Fruit fly (Drosophila melanogaster) whole organism, embryonic: ENCODE results near the gene CG32712.

Experiments used
- Abd-B ChIP-seq: fragments of 200-800 bp; sonication (Bioruptor generic); optimal IDR thresholded peaks from 2 replicates; lab custom pipeline; 2018; ENCODE audit warnings: missing biosample characterization, mild to moderate bottlenecking, missing genetic modification characterization, moderate library complexity
- Adf1 ChIP-seq: fragments of 200-800 bp; sonication (Bioruptor generic); IDR thresholded peaks from 2 replicates; pipeline ENCODE4 v1.3.6; 2022; ENCODE audit warnings: missing biosample characterization, missing genetic modification characterization
- CG11695 ChIP-seq: fragments of 200-800 bp; sonication (Bioruptor generic); IDR thresholded peaks from 3 replicates; pipeline ENCODE4 v1.3.6; 2022; ENCODE audit warnings: missing biosample characterization, missing genetic modification characterization
- CG12744 ChIP-seq: fragments of 200-800 bp; sonication (Bioruptor generic); optimal IDR thresholded peaks from 2 replicates; lab custom pipeline; 2016; ENCODE audit warnings: missing biosample characterization, missing genetic modification characterization
- CG13287 ChIP-seq: fragments of 200-800 bp; sonication (Bioruptor generic); IDR thresholded peaks from 2 replicates; pipeline ENCODE4 v1.3.6; 2022; ENCODE audit warnings: missing biosample characterization, missing genetic modification characterization; ENCODE audit not compliant: partially characterized antibody
- CG16863 ChIP-seq: fragments of 200-800 bp; sonication (Bioruptor generic); optimal IDR thresholded peaks from 3 replicates; lab custom pipeline; 2016; ENCODE audit warnings: missing biosample characterization, missing genetic modification characterization
- CG17186 ChIP-seq: fragments of 200-800 bp; sonication (Bioruptor generic); optimal IDR thresholded peaks from 3 replicates; lab custom pipeline; 2017; ENCODE audit warnings: missing biosample characterization, missing genetic modification reagents, missing genetic modification characterization
- CG17385 ChIP-seq: fragments of 200-800 bp; sonication (Bioruptor generic); optimal IDR thresholded peaks from 3 replicates; lab custom pipeline; 2018; ENCODE audit warnings: missing biosample characterization, mild to moderate bottlenecking, missing genetic modification characterization
- CG30403 ChIP-seq: fragments of 200-800 bp; sonication (Bioruptor generic); optimal IDR thresholded peaks from 3 replicates; lab custom pipeline; 2016; ENCODE audit warnings: missing biosample characterization, missing genetic modification characterization
- CG31441 ChIP-seq: fragments of 200-800 bp; sonication (Bioruptor generic); IDR thresholded peaks from 2 replicates; pipeline ENCODE4 v1.3.6; 2022; ENCODE audit warnings: missing biosample characterization, missing genetic modification characterization
- CG3163 ChIP-seq: fragments of 200-800 bp; sonication (Bioruptor generic); optimal IDR thresholded peaks from 3 replicates; lab custom pipeline; 2016; ENCODE audit warnings: missing biosample characterization, missing genetic modification characterization
- CG32532 ChIP-seq: fragments of 200-800 bp; sonication (Bioruptor generic); IDR thresholded peaks from 2 replicates; pipeline ENCODE4 v1.3.6; 2022; ENCODE audit warnings: missing biosample characterization, missing genetic modification characterization
- CG6175 ChIP-seq: fragments of 200-800 bp; sonication (Bioruptor generic); IDR thresholded peaks from 3 replicates; pipeline ENCODE4 v1.3.6; 2022; ENCODE audit warnings: missing biosample characterization, missing genetic modification characterization
- CG6683 ChIP-seq: fragments of 200-800 bp; sonication (Bioruptor generic); optimal IDR thresholded peaks from 2 replicates; lab custom pipeline; 2017; ENCODE audit warnings: missing biosample characterization, mild to moderate bottlenecking, missing genetic modification characterization, missing genetic modification reagents
- CG8290 ChIP-seq, 3 experiments: fragments of 200-800 bp; sonication (Bioruptor generic); optimal IDR thresholded peaks; 2 replicates each; lab custom pipeline; 2016 to 2019; ENCODE audit warnings: missing biosample characterization in 3 of 3, missing genetic modification characterization in 3 of 3, mild to moderate bottlenecking in 2 of 3, moderate library complexity in 1 of 3
- CG8765 ChIP-seq: fragments of 200-800 bp; sonication (Bioruptor generic); IDR thresholded peaks from 2 replicates; pipeline ENCODE4 v1.3.6; 2022; ENCODE audit warnings: missing biosample characterization, missing genetic modification characterization
- CG9215 ChIP-seq: fragments of 200-800 bp; sonication (Bioruptor generic); IDR thresholded peaks from 2 replicates; pipeline ENCODE4 v1.3.6; 2022; ENCODE audit warnings: missing biosample characterization, missing genetic modification characterization
- CoRest ChIP-seq: fragments of 200-800 bp; sonication (Bioruptor generic); optimal IDR thresholded peaks from 3 replicates; lab custom pipeline; 2018; ENCODE audit warnings: missing biosample characterization, mild to moderate bottlenecking, missing genetic modification characterization, moderate library complexity
- CrebB ChIP-seq: fragments of 200-800 bp; sonication (Bioruptor generic); optimal IDR thresholded peaks from 3 replicates; lab custom pipeline; 2018; ENCODE audit warnings: missing biosample characterization, mild to moderate bottlenecking, missing genetic modification characterization
- Dip2 ChIP-seq: fragments of 200-800 bp; sonication (Bioruptor generic); IDR thresholded peaks from 2 replicates; pipeline ENCODE4 v1.3.6; 2022; ENCODE audit warnings: missing biosample characterization, missing genetic modification characterization
- Dip3 ChIP-seq: fragments of 200-800 bp; sonication (Bioruptor generic); optimal IDR thresholded peaks from 3 replicates; lab custom pipeline; 2016; ENCODE audit warnings: missing biosample characterization, missing genetic modification characterization
- Eip74EF ChIP-seq, 2 experiments: fragments of 200-800 bp in 1 of 2; fragments of >200 bp in 1 of 2; sonication (Bioruptor generic) in 1 of 2; optimal IDR thresholded peaks; 2 replicates each; lab custom pipeline; 2017 to 2019; ENCODE audit warnings: missing biosample characterization in 2 of 2, missing genetic modification characterization in 2 of 2, mild to moderate bottlenecking in 1 of 2, moderate library complexity in 1 of 2
- HLH4C ChIP-seq: fragments of 200-800 bp; sonication (Bioruptor generic); IDR thresholded peaks from 3 replicates; pipeline ENCODE4 v1.3.6; 2022; ENCODE audit warnings: missing biosample characterization, missing genetic modification characterization; ENCODE audit not compliant: partially characterized antibody
- HmgZ ChIP-seq: fragments of 200-800 bp; sonication (Bioruptor generic); optimal IDR thresholded peaks from 2 replicates; lab custom pipeline; 2018; ENCODE audit warnings: missing biosample characterization, mild to moderate bottlenecking, missing genetic modification characterization
- Lhr ChIP-seq: fragments of 200-800 bp; sonication (Bioruptor generic); optimal IDR thresholded peaks from 3 replicates; lab custom pipeline; 2017; ENCODE audit warnings: mild to moderate bottlenecking, missing biosample characterization, missing genetic modification reagents, missing genetic modification characterization
- NK7.1 ChIP-seq: fragments of 200-800 bp; sonication (Bioruptor generic); optimal IDR thresholded peaks from 3 replicates; lab custom pipeline; 2016; ENCODE audit warnings: missing biosample characterization, missing genetic modification characterization
- Sox100B ChIP-seq: fragments of 200-800 bp; sonication (Bioruptor generic); optimal IDR thresholded peaks from 3 replicates; lab custom pipeline; 2018; ENCODE audit warnings: missing biosample characterization, mild to moderate bottlenecking, missing genetic modification characterization
- Sox102F ChIP-seq: fragments of 200-800 bp; sonication (Bioruptor generic); optimal IDR thresholded peaks from 2 replicates; lab custom pipeline; 2018; ENCODE audit warnings: missing biosample characterization, mild to moderate bottlenecking, missing genetic modification characterization, moderate library complexity
- Tbp ChIP-seq: fragments of >200 bp; optimal IDR thresholded peaks from 2 replicates; lab custom pipeline; 2018; ENCODE audit warnings: missing biosample characterization, missing genetic modification characterization
- YL-1 ChIP-seq: fragments of 200-800 bp; sonication (Bioruptor generic); optimal IDR thresholded peaks from 3 replicates; lab custom pipeline; 2017; ENCODE audit warnings: missing biosample characterization, mild to moderate bottlenecking, missing genetic modification characterization
- az2 ChIP-seq: fragments of 200-800 bp; sonication (Bioruptor generic); optimal IDR thresholded peaks from 3 replicates; lab custom pipeline; 2016; ENCODE audit warnings: missing biosample characterization, missing genetic modification characterization
- bbx ChIP-seq: fragments of 200-800 bp; sonication (Bioruptor generic); IDR thresholded peaks from 2 replicates; pipeline ENCODE4 v1.3.6; 2022; ENCODE audit warnings: missing biosample characterization, missing genetic modification characterization; ENCODE audit not compliant: partially characterized antibody
- chinmo ChIP-seq: fragments of 200-800 bp; sonication (Bioruptor generic); IDR thresholded peaks from 4 replicates; pipeline ENCODE4 v1.3.6; 2022; ENCODE audit warnings: missing biosample characterization, missing genetic modification characterization; ENCODE audit not compliant: partially characterized antibody
- chn ChIP-seq: fragments of 200-800 bp; sonication (Bioruptor generic); optimal IDR thresholded peaks from 2 replicates; lab custom pipeline; 2016; ENCODE audit warnings: missing biosample characterization, missing genetic modification characterization
- crol ChIP-seq: fragments of 200-800 bp; sonication (Bioruptor generic); IDR thresholded peaks from 2 replicates; pipeline ENCODE4 v1.3.6; 2022; ENCODE audit warnings: missing biosample characterization, missing genetic modification characterization
- exex ChIP-seq: fragments of 200-800 bp; sonication (Bioruptor generic); optimal IDR thresholded peaks from 4 replicates; lab custom pipeline; 2018; ENCODE audit warnings: missing biosample characterization, mild to moderate bottlenecking, missing genetic modification characterization, moderate library complexity
- gfzf ChIP-seq: fragments of 200-800 bp; sonication (Bioruptor generic); optimal IDR thresholded peaks from 2 replicates; lab custom pipeline; 2016; ENCODE audit warnings: missing biosample characterization, mild to moderate bottlenecking, missing genetic modification characterization, moderate library complexity
- ham ChIP-seq: fragments of 200-800 bp; sonication (Bioruptor generic); IDR thresholded peaks from 2 replicates; pipeline ENCODE4 v1.3.6; 2022; ENCODE audit warnings: missing biosample characterization, missing genetic modification characterization
- luna ChIP-seq: fragments of 200-800 bp; sonication (Bioruptor generic); optimal IDR thresholded peaks from 2 replicates; lab custom pipeline; 2016; ENCODE audit warnings: missing biosample characterization, missing genetic modification characterization
- pb ChIP-seq: fragments of 200-800 bp; sonication (Bioruptor generic); optimal IDR thresholded peaks from 3 replicates; lab custom pipeline; 2016; ENCODE audit warnings: missing biosample characterization, missing genetic modification characterization
- sob ChIP-seq: fragments of 200-800 bp; sonication (Bioruptor generic); IDR thresholded peaks from 2 replicates; pipeline ENCODE4 v1.3.6; 2022; ENCODE audit warnings: missing biosample characterization, missing genetic modification characterization
- tap ChIP-seq: fragments of 200-800 bp; optimal IDR thresholded peaks from 3 replicates; lab custom pipeline; 2019; ENCODE audit warnings: missing biosample characterization, mild to moderate bottlenecking, missing genetic modification characterization, moderate library complexity
- tin ChIP-seq: fragments of 200-800 bp; sonication (Bioruptor generic); optimal IDR thresholded peaks from 3 replicates; lab custom pipeline; 2016; ENCODE audit warnings: missing biosample characterization, missing genetic modification characterization
- tio ChIP-seq: fragments of 200-800 bp; sonication (Bioruptor generic); optimal IDR thresholded peaks from 2 replicates; lab custom pipeline; 2017; ENCODE audit warnings: missing biosample characterization, missing genetic modification characterization, inconsistent platforms
- trh ChIP-seq: fragments of 200-800 bp; sonication (Bioruptor generic); optimal IDR thresholded peaks from 2 replicates; lab custom pipeline; 2016; ENCODE audit warnings: missing biosample characterization, missing genetic modification characterization
- unc-4 ChIP-seq: fragments of 200-800 bp; sonication (Bioruptor generic); IDR thresholded peaks from 2 replicates; pipeline ENCODE4 v1.3.6; 2022; ENCODE audit warnings: missing biosample characterization, missing genetic modification characterization; ENCODE audit not compliant: partially characterized antibody
- vfl ChIP-seq: fragments of 200-800 bp; sonication (Bioruptor generic); optimal IDR thresholded peaks from 2 replicates; lab custom pipeline; 2016; ENCODE audit warnings: missing biosample characterization, missing genetic modification characterization
- zfh1 ChIP-seq: fragments of 200-800 bp; sonication (Bioruptor generic); IDR thresholded peaks from 3 replicates; pipeline ENCODE4 v1.3.6; 2022; ENCODE audit warnings: missing biosample characterization, missing genetic modification characterization

Gene CG32712

dm6 chrX:8412197-8413160 is 21.1 kb downstream of the CG32712 start (continued):
- TF ChIP-seq YL-1 (GFP tag; lab: Kevin White, UChicago) (no peak), Sox100B (GFP tag; lab: Kevin White, UChicago) (no peak), CG16863 (GFP tag; lab: Kevin White, UChicago) (no peak), Eip74EF (GFP tag; optimal IDR thresholded peaks at IDR 0.05; lab: Kevin White, UChicago) (peak in 1 of 2 experiments; percentile 76), CG31441 (no peak), CG32532 (GFP tag; lab: Robert Waterston, UW) (no peak), CrebB (tag; lab: Kevin White, UChicago) (no peak), tap (tag; lab: Kevin White, UChicago) (no peak), vfl (no peak), sob (GFP tag; lab: Robert Waterston, UW) (no peak), CG6683 (GFP tag; lab: Kevin White, UChicago) (no peak), ham (GFP tag; lab: Robert Waterston, UW) (no peak), unc-4 (no peak), gfzf (no peak), Dip2 (no peak), CG8765 (GFP tag; lab: Robert Waterston, UW) (0 out of 2 replicates have a peak, but pooled peaks have one; percentile 7), CG13287 (GFP tag; lab: Robert Waterston, UW) (no peak), CG3163 (GFP tag; lab: Kevin White, UChicago) (no peak), bbx (no peak), Adf1 (GFP tag; lab: Robert Waterston, UW) (no peak), CoRest (tag; lab: Kevin White, UChicago) (no peak), CG17186 (no peak), Lhr (no peak), chn (no peak), CG6175 (no peak), pb (GFP tag; lab: Kevin White, UChicago) (no peak), CG17385 (GFP tag; lab: Kevin White, UChicago) (peak; percentile 73), tio (no peak), luna (no peak), CG8290 (GFP tag; optimal IDR thresholded peaks at IDR 0.05; lab: Kevin White, UChicago) (no peak), CG8290 (tag; optimal IDR thresholded peaks at IDR 0.05; lab: Kevin White, UChicago) (no peak), az2 (no peak), tin (GFP tag; lab: Kevin White, UChicago) (no peak), CG30403 (no peak), Tbp (GFP tag; lab: Kevin White, UChicago) (no peak), Abd-B (no peak), zfh1 (no peak), CG12744 (GFP tag; lab: Kevin White, UChicago) (no peak), CG11695 (GFP tag; lab: Robert Waterston, UW) (no peak), HmgZ (peak; percentile 11), crol (GFP tag; lab: Robert Waterston, UW) (peak; percentile 67), exex (tag; lab: Kevin White, UChicago) (peak; percentile 41), trh (no peak), chinmo (GFP tag; lab: Robert Waterston, UW) (peak; percentile 92), Dip3 (GFP tag; lab: Kevin White, UChicago) (no peak), Sox102F (GFP tag; lab: Kevin White, UChicago) (no peak), HLH4C (GFP tag; lab: Robert Waterston, UW) (no peak), CG9215 (GFP tag; lab: Robert Waterston, UW) (no peak), NK7.1 (GFP tag; lab: Kevin White, UChicago) (no peak)
